In genomic region chrX:765039-765508, dm6 we compare ENCODE assay signal across 1 fruit fly cellular context.
TF ChIP-seq lines count a peak whose summit lies in the region.

Gene RpL22, minus strand, starts transcription at chrX:765130.

TF ChIP-seq in whole organism, embryonic, 481 proteins besides CTCF, POLR2A, EP300 and RAD21 (continued from another document and continues in another):
- TF ChIP-seq CG1233 (GFP tag; optimal IDR thresholded peaks at IDR 0.05; lab: Kevin White, UChicago) (peak; percentile 87), Neu2 (GFP tag; optimal IDR thresholded peaks at IDR 0.05; lab: Kevin White, UChicago; ENCODE audit: borderline replicate concordance) (peak; percentile 85), jigr1 (GFP tag; IDR thresholded peaks at IDR 0.05; lab: Robert Waterston, UW) (peak; percentile 56; the same call in 1 of the 3 replicates), CG7928 (GFP tag; optimal IDR thresholded peaks at IDR 0.05; lab: Kevin White, UChicago) (peak; percentile 87), bab2 (GFP tag; optimal IDR thresholded peaks at IDR 0.05; lab: Kevin White, UChicago) (peak; percentile 77), Elba2 (GFP tag; optimal IDR thresholded peaks at IDR 0.05; lab: Kevin White, UChicago) (peak; percentile 40), CG12219 (GFP tag; optimal IDR thresholded peaks at IDR 0.05; lab: Kevin White, UChicago) (peak; percentile 83), Lpt (GFP tag; optimal IDR thresholded peaks at IDR 0.05; lab: Kevin White, UChicago) (no peak), CG4282 (GFP tag; optimal IDR thresholded peaks at IDR 0.05; lab: Kevin White, UChicago) (peak; percentile 90), sisA (GFP tag; IDR thresholded peaks at IDR 0.05; lab: Robert Waterston, UW) (peak; percentile 44; the same call in 1 of the 2 replicates), HLH3B (GFP tag; IDR thresholded peaks at IDR 0.05; lab: Robert Waterston, UW) (peak; percentile 75), tgo (GFP tag; IDR thresholded peaks at IDR 0.05; lab: Robert Waterston, UW) (peak; percentile 71; the same call in 2 of the 3 replicates), Side (GFP tag; optimal IDR thresholded peaks at IDR 0.05; lab: Kevin White, UChicago) (peak; percentile 94), crp (GFP tag; optimal IDR thresholded peaks at IDR 0.05; lab: Kevin White, UChicago) (peak in 1 of 2 experiments; percentile 67), CG18011 (GFP tag; optimal IDR thresholded peaks at IDR 0.05; lab: Kevin White, UChicago) (peak; percentile 77), H15 (GFP tag; IDR thresholded peaks at IDR 0.05; lab: Robert Waterston, UW) (peak; percentile 84), CG10959 (GFP tag; IDR thresholded peaks at IDR 0.05; lab: Robert Waterston, UW) (peak; percentile 68), CG6791 (GFP tag; IDR thresholded peaks at IDR 0.05; lab: Robert Waterston, UW; ENCODE audit: partially characterized antibody) (peak; percentile 59; the same call in 1 of the 3 replicates), vfl (GFP tag; optimal IDR thresholded peaks at IDR 0.05; lab: Kevin White, UChicago) (peak; percentile 72), Rfx (GFP tag; IDR thresholded peaks at IDR 0.05; lab: Robert Waterston, UW) (peak; percentile 94), CG8089 (GFP tag; optimal IDR thresholded peaks at IDR 0.05; lab: Kevin White, UChicago) (peak; percentile 93), CG4707 (GFP tag; optimal IDR thresholded peaks at IDR 0.05; lab: Kevin White, UChicago) (peak; percentile 83), pros (GFP tag; optimal IDR thresholded peaks at IDR 0.05; lab: Kevin White, UChicago) (no peak), CG4854 (GFP tag; optimal IDR thresholded peaks at IDR 0.05; lab: Kevin White, UChicago) (peak; percentile 82), kni (GFP tag; optimal IDR thresholded peaks at IDR 0.05; lab: Kevin White, UChicago) (peak; percentile 72), CG6272 (GFP tag; IDR thresholded peaks at IDR 0.05; lab: Robert Waterston, UW) (peak; percentile 65), hbn (GFP tag; IDR thresholded peaks at IDR 0.05; lab: Robert Waterston, UW; ENCODE audit: partially characterized antibody) (no peak), onecut (GFP tag; IDR thresholded peaks at IDR 0.05; lab: Robert Waterston, UW) (peak; percentile 91), row (GFP tag; IDR thresholded peaks at IDR 0.05; lab: Robert Waterston, UW) (peak; percentile 51; the same call in 2 of the 3 replicates), gce (GFP tag; IDR thresholded peaks at IDR 0.05; lab: Robert Waterston, UW) (peak; percentile 90), E2f2 (GFP tag; IDR thresholded peaks at IDR 0.05; lab: Robert Waterston, UW) (peak; percentile 73), CG17912 (GFP tag; optimal IDR thresholded peaks at IDR 0.05; lab: Kevin White, UChicago) (peak; percentile 64), CG1602 (GFP tag; optimal IDR thresholded peaks at IDR 0.05; lab: Kevin White, UChicago) (peak; percentile 44), CG15011 (GFP tag; optimal IDR thresholded peaks at IDR 0.05; lab: Kevin White, UChicago) (peak; percentile 84), lilli (GFP tag; optimal IDR thresholded peaks at IDR 0.05; lab: Kevin White, UChicago) (peak; percentile 79), CG1603 (tag; optimal IDR thresholded peaks at IDR 0.05; lab: Kevin White, UChicago) (peak; percentile 96), Deaf1 (tag; optimal IDR thresholded peaks at IDR 0.05; lab: Kevin White, UChicago) (peak; percentile 54), CG17829 (tag; optimal IDR thresholded peaks at IDR 0.05; lab: Kevin White, UChicago) (peak; percentile 80), klu (GFP tag; IDR thresholded peaks at IDR 0.05; lab: Robert Waterston, UW) (peak; percentile 43; the same call in 1 of the 2 replicates), CG11398 (GFP tag; optimal IDR thresholded peaks at IDR 0.05; lab: Kevin White, UChicago) (peak; percentile 92), CG3838 (GFP tag; optimal IDR thresholded peaks at IDR 0.05; lab: Kevin White, UChicago) (peak; percentile 42), Dad (GFP tag; optimal IDR thresholded peaks at IDR 0.05; lab: Kevin White, UChicago) (peak; percentile 88), CG12659 (GFP tag; optimal IDR thresholded peaks at IDR 0.05; lab: Kevin White, UChicago) (peak; percentile 96), CG31441 (GFP tag; IDR thresholded peaks at IDR 0.05; lab: Robert Waterston, UW) (peak; percentile 80), Med (GFP tag; lab: Kevin White, UChicago) (peak; percentile 99), CG11504 (tag; optimal IDR thresholded peaks at IDR 0.05; lab: Kevin White, UChicago) (peak; percentile 81), mirr (GFP tag; optimal IDR thresholded peaks at IDR 0.05; lab: Kevin White, UChicago) (peak; percentile 86), mam (GFP tag; optimal IDR thresholded peaks at IDR 0.05; lab: Kevin White, UChicago) (peak; percentile 73), az2 (GFP tag; optimal IDR thresholded peaks at IDR 0.05; lab: Kevin White, UChicago) (peak; percentile 44), CG16779 (GFP tag; IDR thresholded peaks at IDR 0.05; lab: Robert Waterston, UW) (peak; percentile 70), eyg (GFP tag; optimal IDR thresholded peaks at IDR 0.05; lab: Kevin White, UChicago) (peak; percentile 83), dmrt99B (tag; optimal IDR thresholded peaks at IDR 0.05; lab: Kevin White, UChicago) (peak; percentile 72), CG8478 (optimal IDR thresholded peaks at IDR 0.05; lab: Kevin White, UChicago) (no peak), Hand (GFP tag; optimal IDR thresholded peaks at IDR 0.05; lab: Kevin White, UChicago) (peak; percentile 71), Nf-YA (GFP tag; IDR thresholded peaks at IDR 0.05; lab: Robert Waterston, UW) (peak; percentile 44; the same call in 1 of the 2 replicates), HLH4C (GFP tag; IDR thresholded peaks at IDR 0.05; lab: Robert Waterston, UW; ENCODE audit: partially characterized antibody) (peak; percentile 37; the same call in 1 of the 3 replicates), Scr (GFP tag; IDR thresholded peaks at IDR 0.05; lab: Robert Waterston, UW; ENCODE audit: partially characterized antibody) (no peak), fd96Cb (tag; optimal IDR thresholded peaks at IDR 0.05; lab: Kevin White, UChicago) (peak; percentile 53), CG18764 (GFP tag; optimal IDR thresholded peaks at IDR 0.05; lab: Kevin White, UChicago) (peak; percentile 87), croc (GFP tag; conservative IDR thresholded peaks at IDR 0.05; lab: Robert Waterston, UW) (peak; percentile 63; the same call in 2 of the 3 replicates), sug (tag; optimal IDR thresholded peaks at IDR 0.05; lab: Kevin White, UChicago) (peak; percentile 77), fd102C (GFP tag; optimal IDR thresholded peaks at IDR 0.05; lab: Kevin White, UChicago) (peak; percentile 82), CG33557 (GFP tag; optimal IDR thresholded peaks at IDR 0.05; lab: Kevin White, UChicago) (peak; percentile 67), CG3281 (GFP tag; optimal IDR thresholded peaks at IDR 0.05; lab: Kevin White, UChicago) (peak; percentile 86), Trl (optimal IDR thresholded peaks at IDR 0.05; lab: Kevin White, UChicago) (no peak), Trl (GFP tag; optimal IDR thresholded peaks at IDR 0.05; lab: Kevin White, UChicago) (peak; percentile 92), CG13287 (GFP tag; IDR thresholded peaks at IDR 0.05; lab: Robert Waterston, UW; ENCODE audit: partially characterized antibody) (peak; percentile 59), Hr39 (optimal IDR thresholded peaks at IDR 0.05; lab: Kevin White, UChicago) (no peak), Ets97D (GFP tag; optimal IDR thresholded peaks at IDR 0.05; lab: Kevin White, UChicago) (peak; percentile 100), CG11456 (GFP tag; IDR thresholded peaks at IDR 0.05; lab: Robert Waterston, UW) (peak; percentile 96), corto (GFP tag; optimal IDR thresholded peaks at IDR 0.05; lab: Kevin White, UChicago) (no peak), CG8290 (GFP tag; optimal IDR thresholded peaks at IDR 0.05; lab: Kevin White, UChicago) (peak; percentile 90), CG8290 (tag; optimal IDR thresholded peaks at IDR 0.05; lab: Kevin White, UChicago) (peak; percentile 75 to 97), tup (GFP tag; optimal IDR thresholded peaks at IDR 0.05; lab: Kevin White, UChicago) (peak; percentile 75), tna (GFP tag; IDR thresholded peaks at IDR 0.05; lab: Robert Waterston, UW; ENCODE audit: partially characterized antibody) (no peak), CG32767 (GFP tag; IDR thresholded peaks at IDR 0.05; lab: Robert Waterston, UW) (peak; percentile 58; the same call in 1 of the 2 replicates), da (GFP tag; optimal IDR thresholded peaks at IDR 0.05; lab: Kevin White, UChicago) (peak; percentile 90), CrebB (tag; optimal IDR thresholded peaks at IDR 0.05; lab: Kevin White, UChicago) (peak; percentile 91), CG3407 (GFP tag; optimal IDR thresholded peaks at IDR 0.05; lab: Kevin White, UChicago) (peak; percentile 85), Nf-YB (GFP tag; optimal IDR thresholded peaks at IDR 0.05; lab: Kevin White, UChicago) (peak; percentile 71), NC2β (GFP tag; optimal IDR thresholded peaks at IDR 0.05; lab: Kevin White, UChicago) (peak; percentile 99), NFAT (GFP tag; IDR thresholded peaks at IDR 0.05; lab: Robert Waterston, UW) (peak; percentile 90), slbo (GFP tag; IDR thresholded peaks at IDR 0.05; lab: Robert Waterston, UW) (peak; percentile 86), CG12155 (GFP tag; optimal IDR thresholded peaks at IDR 0.05; lab: Kevin White, UChicago) (peak; percentile 72), cato (GFP tag; optimal IDR thresholded peaks at IDR 0.05; lab: Kevin White, UChicago; ENCODE audit: borderline replicate concordance) (peak; percentile 80), CG15696 (tag; optimal IDR thresholded peaks at IDR 0.05; lab: Kevin White, UChicago) (peak; percentile 50), CG4360 (GFP tag; IDR thresholded peaks at IDR 0.05; lab: Robert Waterston, UW) (peak; percentile 38; the same call in 1 of the 2 replicates), caup (GFP tag; optimal IDR thresholded peaks at IDR 0.05; lab: Kevin White, UChicago; ENCODE audit: severe bottlenecking) (peak; percentile 97), ap (GFP tag; IDR thresholded peaks at IDR 0.05; lab: Robert Waterston, UW) (peak; percentile 60; the same call in 1 of the 2 replicates), Aef1 (GFP tag; IDR thresholded peaks at IDR 0.05; lab: Robert Waterston, UW) (peak; percentile 71), yki (optimal IDR thresholded peaks at IDR 0.05; lab: Kevin White, UChicago) (no peak), CG17612 (GFP tag; IDR thresholded peaks at IDR 0.05; lab: Robert Waterston, UW) (peak; percentile 62), ci (GFP tag; IDR thresholded peaks at IDR 0.05; lab: Robert Waterston, UW) (peak; percentile 97), CG7786 (GFP tag; optimal IDR thresholded peaks at IDR 0.05; lab: Kevin White, UChicago) (peak; percentile 78), Hr51 (GFP tag; optimal IDR thresholded peaks at IDR 0.05; lab: Kevin White, UChicago) (peak; percentile 61 to 89), Atf-2 (GFP tag; optimal IDR thresholded peaks at IDR 0.05; lab: Kevin White, UChicago) (peak; percentile 75), sna (GFP tag; IDR thresholded peaks at IDR 0.05; lab: Robert Waterston, UW; ENCODE audit: partially characterized antibody) (no peak), CG8281 (tag; optimal IDR thresholded peaks at IDR 0.05; lab: Kevin White, UChicago) (peak; percentile 35), CG9727 (GFP tag; optimal IDR thresholded peaks at IDR 0.05; lab: Kevin White, UChicago) (peak; percentile 93), CG12071 (GFP tag; optimal IDR thresholded peaks at IDR 0.05; lab: Kevin White, UChicago) (peak; percentile 85), NC2α (GFP tag; optimal IDR thresholded peaks at IDR 0.05; lab: Kevin White, UChicago) (peak; percentile 86), CG32532 (GFP tag; IDR thresholded peaks at IDR 0.05; lab: Robert Waterston, UW) (peak; percentile 91), chinmo (GFP tag; IDR thresholded peaks at IDR 0.05; lab: Robert Waterston, UW; ENCODE audit: partially characterized antibody) (0 out of 4 replicates have a peak, but pooled peaks have one; percentile 9), CG2116 (GFP tag; optimal IDR thresholded peaks at IDR 0.05; lab: Kevin White, UChicago) (peak; percentile 99), CG17361 (GFP tag; IDR thresholded peaks at IDR 0.05; lab: Robert Waterston, UW) (peak; percentile 67), CG17328 (GFP tag; IDR thresholded peaks at IDR 0.05; lab: Robert Waterston, UW) (peak; percentile 93), Mrtf (GFP tag; IDR thresholded peaks at IDR 0.05; lab: Robert Waterston, UW) (peak; percentile 60; the same call in 2 of the 3 replicates), CG10543 (GFP tag; optimal IDR thresholded peaks at IDR 0.05; lab: Kevin White, UChicago) (peak; percentile 85), Chrac-16 (GFP tag; optimal IDR thresholded peaks at IDR 0.05; lab: Kevin White, UChicago) (peak; percentile 51), zen2 (GFP tag; IDR thresholded peaks at IDR 0.05; lab: Robert Waterston, UW; ENCODE audit: partially characterized antibody) (no peak), ranshi (GFP tag; IDR thresholded peaks at IDR 0.05; lab: Robert Waterston, UW) (peak; percentile 79), lmd (GFP tag; IDR thresholded peaks at IDR 0.05; lab: Robert Waterston, UW) (peak; percentile 67), ara (GFP tag; IDR thresholded peaks at IDR 0.05; lab: Robert Waterston, UW) (peak; percentile 75), Myb (GFP tag; optimal IDR thresholded peaks at IDR 0.05; lab: Kevin White, UChicago) (peak; percentile 89), Eip74EF (GFP tag; optimal IDR thresholded peaks at IDR 0.05; lab: Kevin White, UChicago) (peak in 1 of 2 experiments; percentile 83), CG7745 (tag; optimal IDR thresholded peaks at IDR 0.05; lab: Kevin White, UChicago) (no peak), NK7.1 (GFP tag; optimal IDR thresholded peaks at IDR 0.05; lab: Kevin White, UChicago) (peak; percentile 91), CG31365 (tag; optimal IDR thresholded peaks at IDR 0.05; lab: Kevin White, UChicago) (peak; percentile 83), Bdp1 (GFP tag; optimal IDR thresholded peaks at IDR 0.05; lab: Kevin White, UChicago) (peak; percentile 78), Dp (GFP tag; optimal IDR thresholded peaks at IDR 0.05; lab: Kevin White, UChicago) (peak; percentile 59), CG7839 (tag; optimal IDR thresholded peaks at IDR 0.05; lab: Kevin White, UChicago) (peak; percentile 79), exex (tag; optimal IDR thresholded peaks at IDR 0.05; lab: Kevin White, UChicago) (peak; percentile 52), lov (optimal IDR thresholded peaks at IDR 0.05; lab: Kevin White, UChicago) (no peak), lov (GFP tag; IDR thresholded peaks at IDR 0.05; lab: Robert Waterston, UW) (peak; percentile 93), CG1792 (GFP tag; optimal IDR thresholded peaks at IDR 0.05; lab: Kevin White, UChicago) (peak; percentile 87), CG8944 (GFP tag; optimal IDR thresholded peaks at IDR 0.05; lab: Kevin White, UChicago) (peak; percentile 75), disco-r (GFP tag; optimal IDR thresholded peaks at IDR 0.05; lab: Kevin White, UChicago) (peak; percentile 85)
